Worm (Caenorhabditis elegans) whole organism, early embryonic: ENCODE data around the gene copd-1.

Experiments used
- ama-1 ChIP-seq: fragments of 150-350 bp; optimal IDR thresholded peaks from 2 replicates; lab custom pipeline; 2014
- ceh-36 ChIP-seq: sonication (generic microtip); optimal IDR thresholded peaks from 2 replicates; lab custom pipeline; 2016; ENCODE audit warnings: missing genetic modification characterization, inconsistent platforms, missing compliant biosample characterization
- flt-1 ChIP-seq: fragments of 200-800 bp; sonication (Bioruptor generic); IDR thresholded peaks from 2 replicates; pipeline ENCODE4 v1.3.6; 2022; ENCODE audit warnings: missing genetic modification characterization, missing compliant biosample characterization
- hmg-4 ChIP-seq: fragments of 200-800 bp; sonication (Bioruptor generic); optimal IDR thresholded peaks from 2 replicates; lab custom pipeline; 2018; ENCODE audit warnings: mild to moderate bottlenecking, missing genetic modification characterization, missing compliant biosample characterization
- hnd-1 ChIP-seq: sonication (generic microtip); optimal IDR thresholded peaks from 2 replicates; lab custom pipeline; 2016; ENCODE audit warnings: missing genetic modification characterization, missing compliant biosample characterization
- sea-1 ChIP-seq: fragments of 200-800 bp; sonication (Bioruptor generic); conservative IDR thresholded peaks from 2 replicates; pipeline ENCODE4 v1.3.6; 2022; ENCODE audit warnings: missing genetic modification characterization, missing compliant biosample characterization
- tbx-11 ChIP-seq: fragments of 200-800 bp; sonication (Bioruptor generic); IDR thresholded peaks from 2 replicates; pipeline ENCODE4 v1.3.6; 2022; ENCODE audit warnings: missing genetic modification characterization, missing compliant biosample characterization
- tbx-37 ChIP-seq: fragments of 200-800 bp; sonication (Bioruptor generic); conservative IDR thresholded peaks from 2 replicates; pipeline ENCODE4 v1.3.6; 2022; ENCODE audit warnings: missing genetic modification reagents, missing genetic modification characterization, missing compliant biosample characterization
- tra-4 ChIP-seq: sonication (generic microtip); optimal IDR thresholded peaks from 2 replicates; lab custom pipeline; 2017; ENCODE audit warnings: missing genetic modification characterization, missing compliant biosample characterization

- TF ChIP-seq ama-1 (no peak), hmg-4 (GFP tag; lab: Kevin White, UChicago) (no peak), hnd-1 (no peak), sea-1 (GFP tag; lab: Robert Waterston, UW) (no peak), tra-4 (tag; lab: Kevin White, UChicago) (no peak), tbx-37 (GFP tag; lab: Robert Waterston, UW) (no peak), ceh-36 (tag; lab: Kevin White, UChicago) (no peak), flt-1 (GFP tag; lab: Robert Waterston, UW) (no peak), tbx-11 (GFP tag; lab: Robert Waterston, UW) (no peak)
Measured at ce11 chrIII:6606641-6607040, 18.1 kb downstream of the copd-1 start.
